Fruit fly (Drosophila melanogaster): ENCODE measurements around the gene gammaTub23C.

The gammaTub23C gene

dm6 chr2L:3003399-3003798 lies 30.7 kb downstream of the gammaTub23C start (continued):
- TF ChIP-seq CG3065 (GFP tag; optimal IDR thresholded peaks at IDR 0.05) (no peak), CHES-1-like (GFP tag; optimal IDR thresholded peaks at IDR 0.05) (no peak), CG10654 (GFP tag; optimal IDR thresholded peaks at IDR 0.05) (peak; percentile 16), CG16815 (GFP tag; optimal IDR thresholded peaks at IDR 0.05) (no peak), aop (GFP tag; IDR thresholded peaks at IDR 0.05) (no peak), Aef1 (GFP tag; IDR thresholded peaks at IDR 0.05) (0 out of 3 replicates have a peak, but pooled peaks have one; percentile 29), pfk (GFP tag; optimal IDR thresholded peaks at IDR 0.05) (no peak), Atf6 (GFP tag; IDR thresholded peaks at IDR 0.05) (no peak), fd3F (GFP tag; optimal IDR thresholded peaks at IDR 0.05) (peak; percentile 6), PHDP (tag; optimal IDR thresholded peaks at IDR 0.05) (peak; percentile 76), CG13287 (GFP tag; IDR thresholded peaks at IDR 0.05; ENCODE audit: partially characterized antibody) (no peak), Doc2 (GFP tag; IDR thresholded peaks at IDR 0.05) (no peak), CG11723 (GFP tag; optimal IDR thresholded peaks at IDR 0.05) (peak; percentile 20), HLH3B (GFP tag; IDR thresholded peaks at IDR 0.05) (peak; percentile 61), E2f1 (GFP tag; IDR thresholded peaks at IDR 0.05) (peak; percentile 42; the same call in 1 of the 2 replicates), CG11085 (GFP tag; IDR thresholded peaks at IDR 0.05) (no peak), CG31224 (GFP tag; IDR thresholded peaks at IDR 0.05) (no peak), Lpt (GFP tag; optimal IDR thresholded peaks at IDR 0.05) (no peak), nom (GFP tag; optimal IDR thresholded peaks at IDR 0.05) (no peak), Usf (GFP tag; optimal IDR thresholded peaks at IDR 0.05) (no peak), pros (GFP tag; optimal IDR thresholded peaks at IDR 0.05) (no peak), CG17328 (GFP tag; IDR thresholded peaks at IDR 0.05) (peak; percentile 38; the same call in 1 of the 2 replicates), C15 (GFP tag; IDR thresholded peaks at IDR 0.05) (no peak), Hmr (GFP tag; optimal IDR thresholded peaks at IDR 0.05) (peak; percentile 4), usp (GFP tag; optimal IDR thresholded peaks at IDR 0.05) (no peak), zfh1 (GFP tag; IDR thresholded peaks at IDR 0.05) (0 out of 3 replicates have a peak, but pooled peaks have one; percentile 32), lilli (GFP tag; optimal IDR thresholded peaks at IDR 0.05) (no peak), NC2α (GFP tag; optimal IDR thresholded peaks at IDR 0.05) (no peak), kni (GFP tag; optimal IDR thresholded peaks at IDR 0.05) (no peak), Jarid2 (GFP tag; optimal IDR thresholded peaks at IDR 0.05) (no peak), CG14441 (GFP tag; IDR thresholded peaks at IDR 0.05) (no peak), ranshi (GFP tag; IDR thresholded peaks at IDR 0.05) (no peak), CG8944 (GFP tag; optimal IDR thresholded peaks at IDR 0.05) (no peak), CG14050 (GFP tag; IDR thresholded peaks at IDR 0.05) (0 out of 3 replicates have a peak, but pooled peaks have one; percentile 21), CG33557 (GFP tag; optimal IDR thresholded peaks at IDR 0.05) (no peak), pnt (GFP tag; optimal IDR thresholded peaks at IDR 0.05) (no peak), Fer1 (GFP tag; optimal IDR thresholded peaks at IDR 0.05) (peak; percentile 8), D19A (tag; optimal IDR thresholded peaks at IDR 0.05) (peak; percentile 87), CG6175 (GFP tag; IDR thresholded peaks at IDR 0.05) (no peak), Stat92E (GFP tag; optimal IDR thresholded peaks at IDR 0.05) (no peak), Oaz (GFP tag; IDR thresholded peaks at IDR 0.05) (no peak), Ada2b (GFP tag; IDR thresholded peaks at IDR 0.05) (peak; percentile 47; the same call in 1 of the 2 replicates), mirr (GFP tag; optimal IDR thresholded peaks at IDR 0.05) (no peak), en (GFP tag; optimal IDR thresholded peaks at IDR 0.05) (no peak), GATAe (GFP tag; conservative IDR thresholded peaks at IDR 0.05) (no peak), pan (optimal IDR thresholded peaks at IDR 0.05) (no peak), pan (GFP tag; optimal IDR thresholded peaks at IDR 0.05 in 1 of 2, IDR thresholded peaks at IDR 0.05 in 1 of 2) (peak in 1 of 2 experiments; percentile 50), gce (GFP tag; IDR thresholded peaks at IDR 0.05) (0 out of 3 replicates have a peak, but pooled peaks have one; percentile 37), hbn (GFP tag; IDR thresholded peaks at IDR 0.05; ENCODE audit: partially characterized antibody) (no peak), CG16813 (GFP tag; IDR thresholded peaks at IDR 0.05; ENCODE audit: partially characterized antibody) (no peak), Chrac-16 (GFP tag; optimal IDR thresholded peaks at IDR 0.05) (no peak), CG8388 (GFP tag; optimal IDR thresholded peaks at IDR 0.05) (peak; percentile 71)
